Fruit fly (Drosophila melanogaster): ENCODE measurements around the gene Efhc1.1.

Gene Efhc1.1

DNA sequence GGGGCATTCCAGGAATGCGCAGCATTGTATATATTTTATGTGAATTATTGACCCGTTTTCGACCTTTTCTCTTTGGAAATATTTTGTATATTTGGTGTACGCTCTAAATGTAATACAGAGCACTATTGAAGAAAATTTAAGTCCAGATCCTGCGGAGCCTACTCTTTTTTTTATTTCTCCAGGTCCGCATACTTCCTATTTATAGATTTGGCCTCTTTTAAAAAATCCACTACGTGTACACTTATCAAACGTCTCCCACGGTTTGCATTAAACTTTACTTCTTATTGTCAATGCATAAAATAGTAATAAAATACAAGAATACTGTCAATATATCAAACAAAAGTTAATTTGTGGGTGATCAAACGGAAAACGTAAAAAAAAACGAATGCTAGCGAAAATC is at the start of gene Efhc1.1:
Gene Efhc1.1, minus strand, starts transcription at position 101 of the 400 bp plus-strand sequence.
- no peak for TF ChIP-seq lz (GFP tag; optimal IDR thresholded peaks at IDR 0.05)
- no peak for TF ChIP-seq CG10631 (GFP tag; optimal IDR thresholded peaks at IDR 0.05)
- no peak for TF ChIP-seq vri (GFP tag; optimal IDR thresholded peaks at IDR 0.05)
- no peak for TF ChIP-seq CG8119 (GFP tag; IDR thresholded peaks at IDR 0.05)
- TF ChIP-seq CG8632 (GFP tag; optimal IDR thresholded peaks at IDR 0.05): no peak
- TF ChIP-seq Smox (GFP tag; optimal IDR thresholded peaks at IDR 0.05): no peak
- no peak for TF ChIP-seq CG6792 (GFP tag; optimal IDR thresholded peaks at IDR 0.05)
- no peak for TF ChIP-seq fd85E (GFP tag; optimal IDR thresholded peaks at IDR 0.05)
- no peak for TF ChIP-seq CG1621 (tag; optimal IDR thresholded peaks at IDR 0.05)
- no peak for TF ChIP-seq CG3032 (tag; optimal IDR thresholded peaks at IDR 0.05)

DNA sequence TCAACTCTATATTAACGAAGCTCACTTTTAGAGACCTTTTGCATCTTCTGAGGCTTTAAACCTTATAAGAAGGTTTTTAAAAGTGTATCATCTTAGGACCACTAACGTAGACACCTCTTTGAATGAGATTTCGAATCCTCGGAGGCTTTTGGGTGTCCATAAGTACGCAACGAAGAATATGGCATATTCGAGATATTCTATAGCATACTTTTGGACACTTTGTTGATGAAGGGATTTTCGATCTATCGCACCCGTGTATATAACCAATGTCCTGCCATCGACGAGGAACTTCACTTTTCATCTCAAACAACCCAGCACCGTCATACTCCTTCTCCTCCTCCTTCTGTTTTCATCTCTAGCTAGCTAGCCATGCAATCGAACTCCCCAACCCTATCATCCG is 38.9 kb upstream of the Efhc1.1 start:
- TF ChIP-seq Hr38 (GFP tag; optimal IDR thresholded peaks at IDR 0.05) (no peak), Smox (GFP tag; optimal IDR thresholded peaks at IDR 0.05) (no peak), CG9139 (GFP tag; optimal IDR thresholded peaks at IDR 0.05) (no peak)

DNA sequence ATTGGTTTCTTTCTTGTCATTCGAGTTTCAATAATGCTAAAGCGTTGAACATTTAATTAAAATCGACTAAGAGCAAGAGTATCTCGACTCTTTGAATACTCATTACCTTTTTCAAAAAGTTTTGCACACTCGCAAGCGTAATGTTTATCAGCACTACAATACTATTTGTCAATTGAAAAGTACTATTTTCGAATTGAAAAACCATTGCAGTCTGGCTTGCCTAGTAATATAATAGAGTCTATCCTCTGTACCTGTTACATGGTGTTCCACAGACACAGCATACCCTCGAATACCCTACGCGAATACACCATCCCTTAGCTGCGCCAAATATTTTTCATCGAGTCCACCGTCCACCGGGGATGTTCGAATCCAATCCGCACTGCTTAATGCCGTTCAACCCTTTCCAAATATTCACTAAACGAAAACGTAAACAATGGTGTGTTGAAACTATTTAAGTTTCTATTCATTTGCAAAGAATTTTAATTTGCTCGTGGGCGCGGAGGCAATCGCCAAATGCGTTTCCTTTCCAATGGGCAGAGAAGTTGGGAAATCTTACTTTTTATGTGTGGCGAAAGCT is 35.2 kb upstream of the Efhc1.1 start:
- TF ChIP-seq CG34406 (GFP tag; optimal IDR thresholded peaks at IDR 0.05) (no peak), esn (GFP tag; optimal IDR thresholded peaks at IDR 0.05) (peak; percentile 25), Eip78C (GFP tag) (peak; percentile 74)

DNA sequence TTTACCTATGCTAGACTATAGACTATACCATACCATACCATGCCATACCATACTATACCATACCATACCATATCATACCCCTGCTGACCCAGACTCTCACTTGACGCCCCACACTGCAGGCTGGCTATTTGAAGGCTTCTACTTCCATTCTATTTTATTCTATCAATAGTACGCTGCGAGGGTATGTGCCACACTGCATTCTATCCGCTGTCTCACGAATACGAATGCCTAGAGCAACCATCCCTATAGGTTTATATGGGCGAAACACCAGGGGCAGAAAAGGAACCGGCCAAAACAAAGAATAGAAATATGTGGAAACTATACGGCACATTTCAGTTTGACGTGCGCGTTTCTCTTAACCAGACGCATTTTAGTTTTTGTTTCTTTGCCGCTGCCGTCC is 34.3 kb upstream of the Efhc1.1 start:
- TF ChIP-seq Blimp-1 (GFP tag; optimal IDR thresholded peaks at IDR 0.05) (no peak), CG8119 (GFP tag; IDR thresholded peaks at IDR 0.05) (no peak; the same call in 2 of the 3 replicates)

DNA sequence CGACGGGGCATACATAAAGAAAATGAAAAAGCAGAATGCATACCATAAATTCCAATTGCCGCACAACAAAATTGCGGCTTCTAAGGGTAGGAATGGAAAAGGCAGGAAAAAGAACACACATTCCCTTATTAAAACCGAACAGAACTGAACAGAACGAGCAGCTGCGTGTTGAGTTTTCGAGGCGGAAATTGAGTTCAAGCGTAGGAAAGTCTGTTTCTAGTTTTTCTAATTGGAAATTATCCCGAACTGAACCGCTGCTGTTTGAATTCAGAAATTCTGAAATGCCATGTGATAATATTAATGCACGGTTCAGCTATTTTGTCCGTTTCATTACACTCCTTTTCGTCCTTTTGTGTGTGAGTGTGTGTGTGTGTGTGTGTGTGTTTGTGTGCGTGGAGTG is 33.4 kb upstream of the Efhc1.1 start:
- TF ChIP-seq Ets96B (tag; optimal IDR thresholded peaks at IDR 0.05) (no peak), CG1621 (tag; optimal IDR thresholded peaks at IDR 0.05) (no peak), Eip93F (GFP tag; optimal IDR thresholded peaks at IDR 0.05) (no peak), eg (GFP tag; IDR thresholded peaks at IDR 0.05) (no peak), ss (GFP tag; optimal IDR thresholded peaks at IDR 0.05) (no peak)

DNA sequence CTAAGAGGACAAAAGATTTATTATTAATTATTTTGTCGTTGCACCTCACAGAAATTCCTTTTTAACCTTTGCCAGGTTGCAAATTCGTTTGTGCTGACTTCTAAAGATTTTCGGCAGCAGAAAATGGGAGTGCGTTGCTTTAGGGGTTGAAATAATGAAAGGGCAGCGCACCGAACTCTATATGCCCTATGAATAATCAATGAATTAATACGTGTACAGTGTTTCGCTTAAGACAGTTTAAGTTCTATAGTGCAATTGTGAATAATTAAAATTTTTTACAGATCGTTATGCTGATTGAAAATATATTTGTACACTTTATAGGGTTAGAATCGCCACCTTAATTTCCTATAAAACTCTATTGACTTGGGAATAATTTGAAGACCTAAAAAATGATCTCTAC is 32.6 kb upstream of the Efhc1.1 start:
- no peak for TF ChIP-seq CG6163 (GFP tag; IDR thresholded peaks at IDR 0.05)
- peak; percentile 19 for TF ChIP-seq Eip78C (GFP tag)

DNA sequence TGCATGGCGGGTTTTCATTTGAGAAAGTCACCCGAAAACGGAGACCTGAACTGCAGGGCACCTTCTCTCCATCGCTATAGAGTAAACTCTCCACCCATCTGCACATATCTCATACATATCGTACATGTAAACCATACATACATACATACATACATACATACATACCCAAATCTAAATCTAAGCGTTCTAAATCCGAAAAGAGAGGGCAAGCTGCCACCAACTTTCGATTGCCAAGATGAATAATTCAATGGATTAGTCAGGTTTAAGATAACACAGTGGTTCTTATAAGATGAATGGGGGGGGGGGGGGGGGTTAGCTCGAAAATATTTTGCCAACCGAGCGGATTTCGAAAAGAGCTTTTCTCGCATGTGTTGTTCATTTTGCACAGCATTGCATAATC is 31.0 kb upstream of the Efhc1.1 start:
- no peak for TF ChIP-seq pdm3 (GFP tag; optimal IDR thresholded peaks at IDR 0.05)
- no peak for TF ChIP-seq CG10631 (GFP tag; optimal IDR thresholded peaks at IDR 0.05)
- TF ChIP-seq CG11762 (GFP tag; optimal IDR thresholded peaks at IDR 0.05; ENCODE audit: insufficient read depth): no peak
- TF ChIP-seq salr (GFP tag; optimal IDR thresholded peaks at IDR 0.05): no peak
- no peak for TF ChIP-seq lz (GFP tag; optimal IDR thresholded peaks at IDR 0.05)
- no peak for TF ChIP-seq Ets21C (GFP tag; optimal IDR thresholded peaks at IDR 0.05)
- TF ChIP-seq Sox14 (GFP tag; optimal IDR thresholded peaks at IDR 0.05): no peak
- TF ChIP-seq CG8119 (GFP tag; IDR thresholded peaks at IDR 0.05): no peak
- no peak for TF ChIP-seq CG3032 (tag; optimal IDR thresholded peaks at IDR 0.05)
- no peak for TF ChIP-seq CG8632 (GFP tag; optimal IDR thresholded peaks at IDR 0.05)
- no peak for TF ChIP-seq CG8319 (GFP tag; optimal IDR thresholded peaks at IDR 0.05)

DNA sequence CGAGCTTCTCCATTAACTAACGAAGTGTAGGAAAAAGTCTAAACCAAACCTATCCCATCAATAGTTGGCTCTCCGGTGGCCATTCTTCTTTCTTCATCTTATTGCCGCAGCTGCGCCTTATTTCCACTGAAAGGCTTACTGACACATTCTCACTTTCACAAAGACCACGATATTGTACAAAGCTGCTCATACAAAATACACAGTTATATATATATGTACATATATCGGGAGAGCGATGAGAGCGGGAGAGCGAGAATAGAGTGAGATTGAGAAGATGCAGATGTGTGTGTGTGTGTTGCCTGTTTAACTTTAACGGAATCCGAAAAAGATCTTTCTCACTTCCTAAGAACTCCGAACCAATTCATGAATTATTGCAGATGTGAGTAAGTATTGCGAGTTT is 29.7 kb upstream of the Efhc1.1 start:
- TF ChIP-seq CG1621 (tag; optimal IDR thresholded peaks at IDR 0.05) (peak; percentile 61), fkh (GFP tag; optimal IDR thresholded peaks at IDR 0.05) (peak; percentile 16), CG34406 (GFP tag; optimal IDR thresholded peaks at IDR 0.05) (no peak), vri (GFP tag; optimal IDR thresholded peaks at IDR 0.05) (no peak), Gug (GFP tag; IDR thresholded peaks at IDR 0.05) (no peak), CG16779 (tag; optimal IDR thresholded peaks at IDR 0.05) (no peak), dsx (GFP tag; optimal IDR thresholded peaks at IDR 0.05; ENCODE audit: poor library complexity, severe bottlenecking) (peak; percentile 3), Ets21C (GFP tag; optimal IDR thresholded peaks at IDR 0.05) (no peak), CG11294 (GFP tag; IDR thresholded peaks at IDR 0.05) (no peak), Hr39 (GFP tag; optimal IDR thresholded peaks at IDR 0.05) (no peak), CG6163 (GFP tag; IDR thresholded peaks at IDR 0.05) (no peak; the same call in 2 of the 3 replicates), Sox102F (GFP tag; optimal IDR thresholded peaks at IDR 0.05) (peak; percentile 8), CG6854 (GFP tag; optimal IDR thresholded peaks at IDR 0.05) (peak; percentile 25), CG9139 (GFP tag; optimal IDR thresholded peaks at IDR 0.05) (no peak), CG6808 (GFP tag; optimal IDR thresholded peaks at IDR 0.05) (no peak)

Measured in whole organism, prepupa.